Worm (Caenorhabditis elegans) whole organism, L2 larva: ENCODE data around the gene col-68.

ENCODE experiments used
- F13H6.1 ChIP-seq: sonication (generic microtip); optimal IDR thresholded peaks from 2 replicates; lab custom pipeline; 2016; ENCODE audit warnings: missing genetic modification characterization, missing compliant biosample characterization
- R02D3.7 ChIP-seq: fragments of 150-350 bp; optimal IDR thresholded peaks from 2 replicates; lab custom pipeline; 2014; ENCODE audit warnings: missing biosample characterization, missing genetic modification characterization
- aly-2 ChIP-seq: fragments of 150-350 bp; optimal IDR thresholded peaks from 2 replicates; lab custom pipeline; 2014; ENCODE audit warnings: missing biosample characterization, missing genetic modification characterization
- ama-1 ChIP-seq: fragments of 150-350 bp; optimal IDR thresholded peaks from 2 replicates; lab custom pipeline; 2018; ENCODE audit warnings: inconsistent platforms
- lin-13 ChIP-seq: fragments of 150-350 bp; optimal IDR thresholded peaks from 2 replicates; lab custom pipeline; 2014; ENCODE audit warnings: missing biosample characterization, missing genetic modification reagents, missing genetic modification characterization
- mab-5 ChIP-seq: fragments of 150-350 bp; optimal IDR thresholded peaks from 2 replicates; lab custom pipeline; 2014; ENCODE audit warnings: missing biosample characterization, missing genetic modification characterization
- mdl-1 ChIP-seq, 2 experiments: fragments of 150-350 bp in 1 of 2; sonication (generic microtip) in 1 of 2; optimal IDR thresholded peaks; 2 replicates each; lab custom pipeline; 2017; ENCODE audit warnings: missing biosample characterization in 2 of 2, missing genetic modification characterization in 2 of 2
- nhr-237 ChIP-seq: fragments of 150-350 bp; optimal IDR thresholded peaks from 2 replicates; lab custom pipeline; 2014; ENCODE audit warnings: missing biosample characterization, missing genetic modification characterization
- nhr-77 ChIP-seq: fragments of 150-350 bp; optimal IDR thresholded peaks from 2 replicates; lab custom pipeline; 2014; ENCODE audit warnings: missing biosample characterization, missing genetic modification characterization
- snpc-4 ChIP-seq: fragments of 150-350 bp; optimal IDR thresholded peaks from 2 replicates; lab custom pipeline; 2014; ENCODE audit warnings: missing biosample characterization, missing genetic modification characterization
- ztf-11 ChIP-seq: sonication (generic microtip); optimal IDR thresholded peaks from 2 replicates; lab custom pipeline; 2017; ENCODE audit warnings: missing biosample characterization, missing genetic modification characterization

- TF ChIP-seq nhr-77 (tag; lab: Kevin White, UChicago): no peak
- no peak for TF ChIP-seq mab-5 (tag; lab: Kevin White, UChicago)
- no peak for TF ChIP-seq snpc-4 (tag; lab: Kevin White, UChicago)
- no peak for TF ChIP-seq nhr-237 (tag; lab: Kevin White, UChicago)
- no peak for TF ChIP-seq ama-1 (lab: Kevin White, UChicago)
- TF ChIP-seq aly-2 (tag; lab: Kevin White, UChicago): no peak
- TF ChIP-seq R02D3.7: no peak
- TF ChIP-seq lin-13 (GFP tag; lab: Kevin White, UChicago): no peak
- TF ChIP-seq mdl-1 (tag; optimal IDR thresholded peaks at IDR 0.05; lab: Kevin White, UChicago): no peak
- no peak for TF ChIP-seq F13H6.1 (tag; lab: Kevin White, UChicago)
- no peak for TF ChIP-seq ztf-11 (tag; lab: Kevin White, UChicago)
Measured at ce11 chrII:95177-95576, 9.2 kb upstream of the col-68 start, which contains the start of gene C50D2.7.
